Worm (Caenorhabditis elegans) whole organism, L4 larva: ENCODE results near the gene F57A8.7.

Source experiments
- egl-27 ChIP-seq: sonication (generic microtip); optimal IDR thresholded peaks from 3 replicates; lab custom pipeline; 2017; ENCODE audit warnings: missing biosample characterization, missing genetic modification reagents, missing genetic modification characterization
- set-16 ChIP-seq: fragments of 200-800 bp; sonication (Bioruptor generic); IDR thresholded peaks from 2 replicates; pipeline ENCODE4 v1.3.6; 2022; ENCODE audit warnings: missing genetic modification reagents, missing genetic modification characterization, missing compliant biosample characterization
- zip-11 ChIP-seq: fragments of 200-800 bp; sonication (Bioruptor generic); IDR thresholded peaks from 2 replicates; pipeline ENCODE4 v1.3.6; 2022; ENCODE audit warnings: missing genetic modification characterization, missing compliant biosample characterization
- ztf-7 ChIP-seq: fragments of 150-350 bp; optimal IDR thresholded peaks from 2 replicates; lab custom pipeline; 2014; ENCODE audit warnings: missing biosample characterization, missing genetic modification characterization

DNA sequence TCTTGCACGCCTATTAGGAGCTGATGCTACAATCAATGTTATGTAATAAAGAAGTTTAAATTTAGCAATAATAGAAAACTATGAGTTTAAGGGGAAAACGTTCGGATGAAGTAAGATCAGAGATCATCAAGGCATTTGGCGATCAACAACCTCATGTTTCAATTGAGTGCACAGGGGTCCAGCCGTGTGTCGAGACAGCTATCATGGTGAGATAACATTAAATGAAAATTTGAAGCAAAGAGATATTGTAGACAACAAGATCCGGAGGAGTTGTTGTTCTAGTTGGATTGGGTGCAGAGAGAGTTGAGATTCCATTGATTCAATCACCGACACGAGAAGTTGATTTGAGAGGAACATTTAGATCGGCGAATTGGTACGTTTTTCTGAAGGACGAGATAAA is 10.6 kb downstream of the F57A8.7 start:
- TF ChIP-seq ztf-7 (tag; lab: Kevin White, UChicago): no peak
- no peak for TF ChIP-seq set-16 (GFP tag; lab: Robert Waterston, UW)
- TF ChIP-seq egl-27 (tag; lab: Kevin White, UChicago): no peak
- TF ChIP-seq zip-11: no peak
